Worm (Caenorhabditis elegans): ENCODE measurements around the gene timm-17B.2.
A peak's percentile ranks its signal among the peaks of the same experiment; 100 is the strongest.
"Not testable (repeated sequence)": the region's sequence is repeated elsewhere in the genome, so short reads cannot be mapped to it uniquely, and the experiment has no call there.

timm-17B.2 gene

DNA sequence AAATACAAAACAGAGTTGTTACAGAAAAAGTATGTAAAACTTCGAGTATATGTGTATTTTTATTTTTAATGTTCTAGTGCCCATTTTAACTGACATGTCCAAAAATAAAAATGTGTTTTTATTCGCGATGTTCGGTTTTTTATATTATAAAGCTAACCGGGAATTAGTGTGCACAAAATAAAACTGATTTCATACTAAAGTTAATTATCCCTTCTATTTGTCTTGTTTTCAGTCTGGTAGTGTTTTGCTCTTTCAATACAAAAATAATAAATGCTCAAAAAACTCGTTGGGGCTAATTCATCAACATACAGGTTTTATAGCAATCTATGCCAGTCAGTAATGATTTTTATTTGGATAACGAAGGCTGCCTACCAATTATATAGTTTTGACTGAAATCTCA is 11.7 kb upstream of the timm-17B.2 start:
- no peak for TF ChIP-seq aly-1 (tag; optimal IDR thresholded peaks at IDR 0.05)
- TF ChIP-seq ama-1 (optimal IDR thresholded peaks at IDR 0.05) = no peak
- no peak for TF ChIP-seq ceh-36 (tag; optimal IDR thresholded peaks at IDR 0.05)
- TF ChIP-seq tbx-37 (GFP tag; conservative IDR thresholded peaks at IDR 0.05) = no peak

- no peak for TF ChIP-seq pes-1 (GFP tag; IDR thresholded peaks at IDR 0.05)
- TF ChIP-seq hnd-1 (tag; optimal IDR thresholded peaks at IDR 0.05) = no peak
- TF ChIP-seq hmbx-1 (tag; optimal IDR thresholded peaks at IDR 0.05) = no peak
- no peak for TF ChIP-seq ets-7 (tag; optimal IDR thresholded peaks at IDR 0.05)
- no peak for TF ChIP-seq ceh-13 (GFP tag; optimal IDR thresholded peaks at IDR 0.05)
- TF ChIP-seq sea-1 (GFP tag; conservative IDR thresholded peaks at IDR 0.05) = no peak
- TF ChIP-seq tbx-11 (GFP tag; IDR thresholded peaks at IDR 0.05) = no peak
- no peak for TF ChIP-seq aly-1 (tag; optimal IDR thresholded peaks at IDR 0.05)
- no peak for TF ChIP-seq flt-1 (GFP tag; IDR thresholded peaks at IDR 0.05)
- no peak for TF ChIP-seq F13C5.2 (tag; optimal IDR thresholded peaks at IDR 0.05)
- TF ChIP-seq tbx-37 (GFP tag; conservative IDR thresholded peaks at IDR 0.05) = no peak
- TF ChIP-seq hmg-4 (GFP tag; optimal IDR thresholded peaks at IDR 0.05) = no peak
- no peak for TF ChIP-seq scrt-1 (GFP tag; IDR thresholded peaks at IDR 0.05)
- TF ChIP-seq B0310.2 (tag; optimal IDR thresholded peaks at IDR 0.05) = no peak
- TF ChIP-seq tra-4 (tag; optimal IDR thresholded peaks at IDR 0.05) = no peak
- no peak for TF ChIP-seq ceh-36 (tag; optimal IDR thresholded peaks at IDR 0.05)
- no peak for TF ChIP-seq ama-1 (optimal IDR thresholded peaks at IDR 0.05)
Observed at ce11 chrIV:8385662-8386061, 10.8 kb upstream of the timm-17B.2 start.

DNA sequence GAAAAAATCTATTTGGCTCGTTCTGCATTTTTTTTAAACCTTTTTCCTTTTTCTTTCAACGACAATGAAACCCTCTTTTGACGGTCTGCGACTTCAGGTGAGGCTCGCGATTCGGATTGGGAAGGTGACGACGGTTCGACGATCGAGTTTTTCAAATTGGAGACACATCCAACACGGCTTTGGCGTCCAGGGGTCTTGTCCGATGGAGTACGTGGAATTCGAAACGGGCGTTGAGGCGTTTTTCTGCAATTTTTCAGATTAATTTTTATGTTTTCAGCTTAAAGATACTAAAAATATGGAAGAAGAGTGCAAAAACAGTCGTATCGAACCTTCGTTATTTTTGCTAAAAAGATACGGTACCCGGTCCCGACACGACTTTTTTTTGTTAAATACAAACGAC is 7.3 kb upstream of the timm-17B.2 start, which contains the start of gene D2096.10:
TSS of gene D2096.10 (minus strand) at position 101 of the 400 bp plus-strand sequence.
- TF ChIP-seq ama-1 (optimal IDR thresholded peaks at IDR 0.05); hnd-1 (tag; optimal IDR thresholded peaks at IDR 0.05); tbx-37 (GFP tag; conservative IDR thresholded peaks at IDR 0.05): not testable (repeated sequence)

ce11 chrIV:8394105-8394504 is 2.3 kb upstream of the timm-17B.2 start, which contains the start of gene D2096.11:
Gene D2096.11, minus strand, starts transcription at chrIV:8394205.
- no peak for TF ChIP-seq ets-7 (tag; optimal IDR thresholded peaks at IDR 0.05)
- TF ChIP-seq hmg-4 (GFP tag; optimal IDR thresholded peaks at IDR 0.05) = no peak
- TF ChIP-seq pes-1 (GFP tag; IDR thresholded peaks at IDR 0.05) = no peak
- no peak for TF ChIP-seq ceh-36 (tag; optimal IDR thresholded peaks at IDR 0.05)
- no peak for TF ChIP-seq tra-4 (tag; optimal IDR thresholded peaks at IDR 0.05)

DNA sequence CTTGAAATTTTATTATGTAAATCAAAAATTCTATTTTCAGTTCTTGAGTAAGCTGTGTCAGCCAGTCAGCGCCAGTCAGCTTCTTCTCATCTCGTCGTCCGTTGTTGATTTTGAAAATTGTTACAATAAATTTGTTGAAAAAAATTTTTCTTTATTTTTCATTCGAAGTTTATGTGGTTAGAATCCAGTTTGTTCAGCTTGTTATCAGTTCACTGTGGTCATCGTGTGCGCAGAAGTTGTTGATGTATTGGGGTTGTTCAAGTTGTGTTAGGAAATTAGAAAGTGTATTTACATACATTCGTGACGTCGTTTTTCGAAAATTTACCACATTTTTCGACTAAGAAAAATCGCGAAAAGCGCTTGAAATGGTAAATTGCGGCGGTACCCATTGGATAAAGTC is 1.4 kb downstream of the timm-17B.2 start:
- TF ChIP-seq B0310.2 (tag; optimal IDR thresholded peaks at IDR 0.05) (no peak), ets-7 (tag; optimal IDR thresholded peaks at IDR 0.05) (no peak), ama-1 (optimal IDR thresholded peaks at IDR 0.05) (no peak), hmbx-1 (tag; optimal IDR thresholded peaks at IDR 0.05) (no peak), scrt-1 (GFP tag; IDR thresholded peaks at IDR 0.05) (no peak), hnd-1 (tag; optimal IDR thresholded peaks at IDR 0.05) (no peak)

ce11 chrIV:8412538-8412937 is 16.1 kb downstream of the timm-17B.2 start:
- TF ChIP-seq scrt-1 (GFP tag; IDR thresholded peaks at IDR 0.05) (peak; percentile 74), sea-1 (GFP tag; conservative IDR thresholded peaks at IDR 0.05) (peak; percentile 72; the same call in 1 of the 2 replicates), tbx-11 (GFP tag; IDR thresholded peaks at IDR 0.05) (peak; percentile 66), flt-1 (GFP tag; IDR thresholded peaks at IDR 0.05) (peak; percentile 69), pes-1 (GFP tag; IDR thresholded peaks at IDR 0.05) (peak; percentile 79)

ce11 chrIV:8420961-8421360 is 24.5 kb downstream of the timm-17B.2 start, which contains the start of gene M116.5:
Gene M116.5, minus strand, starts transcription at chrIV:8421061.
- TF ChIP-seq ceh-36 (tag; optimal IDR thresholded peaks at IDR 0.05) = no peak
- no peak for TF ChIP-seq scrt-1 (GFP tag; IDR thresholded peaks at IDR 0.05)
- no peak for TF ChIP-seq flt-1 (GFP tag; IDR thresholded peaks at IDR 0.05)
- TF ChIP-seq aly-1 (tag; optimal IDR thresholded peaks at IDR 0.05) = no peak
- TF ChIP-seq B0310.2 (tag; optimal IDR thresholded peaks at IDR 0.05) = no peak
- TF ChIP-seq ceh-13 (GFP tag; optimal IDR thresholded peaks at IDR 0.05) = no peak
- TF ChIP-seq hmg-4 (GFP tag; optimal IDR thresholded peaks at IDR 0.05) = no peak
- TF ChIP-seq tbx-37 (GFP tag; conservative IDR thresholded peaks at IDR 0.05) = no peak
- TF ChIP-seq F13C5.2 (tag; optimal IDR thresholded peaks at IDR 0.05) = no peak
- TF ChIP-seq pes-1 (GFP tag; IDR thresholded peaks at IDR 0.05) = no peak

- TF ChIP-seq F13C5.2 (tag; optimal IDR thresholded peaks at IDR 0.05) (no peak), scrt-1 (GFP tag; IDR thresholded peaks at IDR 0.05) (no peak), ama-1 (optimal IDR thresholded peaks at IDR 0.05) (no peak), ets-7 (tag; optimal IDR thresholded peaks at IDR 0.05) (no peak), tbx-11 (GFP tag; IDR thresholded peaks at IDR 0.05) (no peak), pes-1 (GFP tag; IDR thresholded peaks at IDR 0.05) (no peak), ceh-13 (GFP tag; optimal IDR thresholded peaks at IDR 0.05) (no peak), aly-1 (tag; optimal IDR thresholded peaks at IDR 0.05) (no peak), tra-4 (tag; optimal IDR thresholded peaks at IDR 0.05) (no peak)
Observed at ce11 chrIV:8426537-8426936, 30.1 kb downstream of the timm-17B.2 start, which contains the start of the genes T26A8.3 and tmem-231. Gene T26A8.3, minus strand, starts transcription at chrIV:8426637. Gene tmem-231, plus strand, starts transcription at chrIV:8426785.

DNA sequence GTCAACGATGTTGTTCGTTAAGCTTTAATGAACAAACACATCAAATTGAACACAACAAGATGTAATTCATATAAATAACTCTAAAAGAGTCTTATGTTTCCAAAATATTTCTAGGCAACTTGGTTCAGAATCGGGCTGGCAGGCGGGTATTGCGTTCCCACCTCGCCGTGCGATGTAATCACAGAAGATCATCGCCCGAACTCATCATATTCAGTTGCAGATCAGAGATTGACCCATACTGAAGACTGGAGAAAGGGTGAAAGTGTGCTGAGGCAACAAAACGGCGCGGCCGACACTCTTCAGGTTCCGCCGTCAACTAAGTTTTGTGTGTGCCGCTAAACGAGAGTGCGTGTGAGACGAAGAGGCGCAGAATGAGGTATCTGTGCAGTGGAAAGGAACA is 32.0 kb downstream of the timm-17B.2 start:
- TF ChIP-seq flt-1 (GFP tag; IDR thresholded peaks at IDR 0.05) (peak; percentile 11; the same call in 1 of the 2 replicates), ets-7 (tag; optimal IDR thresholded peaks at IDR 0.05) (peak; percentile 1), sea-1 (GFP tag; conservative IDR thresholded peaks at IDR 0.05) (peak; percentile 48; the same call in 1 of the 2 replicates), hmbx-1 (tag; optimal IDR thresholded peaks at IDR 0.05) (no peak), hmg-4 (GFP tag; optimal IDR thresholded peaks at IDR 0.05) (no peak), B0310.2 (tag; optimal IDR thresholded peaks at IDR 0.05) (peak; percentile 28), hnd-1 (tag; optimal IDR thresholded peaks at IDR 0.05) (no peak), tra-4 (tag; optimal IDR thresholded peaks at IDR 0.05) (peak; percentile 16), F13C5.2 (tag; optimal IDR thresholded peaks at IDR 0.05) (peak; percentile 59), pes-1 (GFP tag; IDR thresholded peaks at IDR 0.05) (peak; percentile 59), ama-1 (optimal IDR thresholded peaks at IDR 0.05) (peak; percentile 92), tbx-11 (GFP tag; IDR thresholded peaks at IDR 0.05) (no peak), tbx-37 (GFP tag; conservative IDR thresholded peaks at IDR 0.05) (no peak), ceh-13 (GFP tag; optimal IDR thresholded peaks at IDR 0.05) (no peak), scrt-1 (GFP tag; IDR thresholded peaks at IDR 0.05) (no peak), aly-1 (tag; optimal IDR thresholded peaks at IDR 0.05) (peak; percentile 59), ceh-36 (tag; optimal IDR thresholded peaks at IDR 0.05) (peak; percentile 12)
